Fruit fly (Drosophila melanogaster): ENCODE results near the gene RpS3.

The RpS3 gene

dm6 chr3R:23341769-23342352 is 16.8 kb upstream of the RpS3 start:
- TF ChIP-seq pan (optimal IDR thresholded peaks at IDR 0.05) (no peak), psq (optimal IDR thresholded peaks at IDR 0.05) (no peak), CG8478 (optimal IDR thresholded peaks at IDR 0.05) (no peak), usp (GFP tag; optimal IDR thresholded peaks at IDR 0.05) (no peak), EcR (GFP tag; optimal IDR thresholded peaks at IDR 0.05) (no peak), Dll (optimal IDR thresholded peaks at IDR 0.05) (no peak)

- TF ChIP-seq usp (GFP tag; optimal IDR thresholded peaks at IDR 0.05) (no peak), psq (optimal IDR thresholded peaks at IDR 0.05) (no peak), CG8478 (optimal IDR thresholded peaks at IDR 0.05) (no peak), Dll (optimal IDR thresholded peaks at IDR 0.05) (no peak), EcR (GFP tag; optimal IDR thresholded peaks at IDR 0.05) (no peak), pan (optimal IDR thresholded peaks at IDR 0.05) (no peak)
Measured at dm6 chr3R:23343707-23344310, 14.8 kb upstream of the RpS3 start.

dm6 chr3R:23345057-23345776 is 13.4 kb upstream of the RpS3 start:
- no peak for TF ChIP-seq psq (optimal IDR thresholded peaks at IDR 0.05)
- TF ChIP-seq Dll (optimal IDR thresholded peaks at IDR 0.05): no peak
- no peak for TF ChIP-seq EcR (GFP tag; optimal IDR thresholded peaks at IDR 0.05)
- TF ChIP-seq usp (GFP tag; optimal IDR thresholded peaks at IDR 0.05): no peak
- TF ChIP-seq CG8478 (optimal IDR thresholded peaks at IDR 0.05): no peak
- no peak for TF ChIP-seq pan (optimal IDR thresholded peaks at IDR 0.05)

- TF ChIP-seq CG8478 (optimal IDR thresholded peaks at IDR 0.05) (no peak), pan (optimal IDR thresholded peaks at IDR 0.05) (no peak), psq (optimal IDR thresholded peaks at IDR 0.05) (no peak), usp (GFP tag; optimal IDR thresholded peaks at IDR 0.05) (no peak), Dll (optimal IDR thresholded peaks at IDR 0.05) (peak; percentile 31), EcR (GFP tag; optimal IDR thresholded peaks at IDR 0.05) (no peak)
Measured at dm6 chr3R:23346007-23346681, 12.5 kb upstream of the RpS3 start, which contains the start of gene pnt. Gene pnt, minus strand, starts transcription at chr3R:23346167.

dm6 chr3R:23346893-23347396 is 11.7 kb upstream of the RpS3 start:
- TF ChIP-seq usp (GFP tag; optimal IDR thresholded peaks at IDR 0.05) (no peak), CG8478 (optimal IDR thresholded peaks at IDR 0.05) (no peak), EcR (GFP tag; optimal IDR thresholded peaks at IDR 0.05) (no peak), psq (optimal IDR thresholded peaks at IDR 0.05) (no peak), pan (optimal IDR thresholded peaks at IDR 0.05) (no peak), Dll (optimal IDR thresholded peaks at IDR 0.05) (no peak)

dm6 chr3R:23347432-23348305 is 10.9 kb upstream of the RpS3 start, which contains the start of gene PolE1:
Gene PolE1, plus strand, starts transcription at chr3R:23348128.
- TF ChIP-seq pan (optimal IDR thresholded peaks at IDR 0.05) (no peak), usp (GFP tag; optimal IDR thresholded peaks at IDR 0.05) (no peak), Dll (optimal IDR thresholded peaks at IDR 0.05) (no peak), EcR (GFP tag; optimal IDR thresholded peaks at IDR 0.05) (no peak), psq (optimal IDR thresholded peaks at IDR 0.05) (no peak), CG8478 (optimal IDR thresholded peaks at IDR 0.05) (no peak)

dm6 chr3R:23355829-23356738 is 2.5 kb upstream of the RpS3 start, which contains the start of the genes ATPsynCF6 and Sec13:
Gene ATPsynCF6, minus strand, starts transcription at chr3R:23356064.
Gene Sec13, plus strand, starts transcription at chr3R:23356278.
- TF ChIP-seq psq (optimal IDR thresholded peaks at IDR 0.05): no peak
- TF ChIP-seq pan (optimal IDR thresholded peaks at IDR 0.05): no peak
- TF ChIP-seq Dll (optimal IDR thresholded peaks at IDR 0.05): no peak
- TF ChIP-seq EcR (GFP tag; optimal IDR thresholded peaks at IDR 0.05): no peak
- TF ChIP-seq usp (GFP tag; optimal IDR thresholded peaks at IDR 0.05): no peak
- TF ChIP-seq CG8478 (optimal IDR thresholded peaks at IDR 0.05): no peak

dm6 chr3R:23356920-23357386 is 1.7 kb upstream of the RpS3 start:
- TF ChIP-seq usp (GFP tag; optimal IDR thresholded peaks at IDR 0.05) (no peak), pan (optimal IDR thresholded peaks at IDR 0.05) (peak; percentile 86)

dm6 chr3R:23359420-23359819 is 808 bp downstream of the RpS3 start:
- TF ChIP-seq usp (GFP tag; optimal IDR thresholded peaks at IDR 0.05) (no peak), pan (optimal IDR thresholded peaks at IDR 0.05) (no peak), psq (optimal IDR thresholded peaks at IDR 0.05) (no peak), CG8478 (optimal IDR thresholded peaks at IDR 0.05) (no peak)

dm6 chr3R:23360356-23360755 is 1.7 kb downstream of the RpS3 start:
- TF ChIP-seq EcR (GFP tag; optimal IDR thresholded peaks at IDR 0.05) (no peak), psq (optimal IDR thresholded peaks at IDR 0.05) (no peak), pan (optimal IDR thresholded peaks at IDR 0.05) (no peak), CG8478 (optimal IDR thresholded peaks at IDR 0.05) (no peak), usp (GFP tag; optimal IDR thresholded peaks at IDR 0.05) (no peak), Dll (optimal IDR thresholded peaks at IDR 0.05) (no peak)

Measured in whole organism.